Worm (Caenorhabditis elegans): ENCODE measurements around the gene F59E12.9.

DNA sequence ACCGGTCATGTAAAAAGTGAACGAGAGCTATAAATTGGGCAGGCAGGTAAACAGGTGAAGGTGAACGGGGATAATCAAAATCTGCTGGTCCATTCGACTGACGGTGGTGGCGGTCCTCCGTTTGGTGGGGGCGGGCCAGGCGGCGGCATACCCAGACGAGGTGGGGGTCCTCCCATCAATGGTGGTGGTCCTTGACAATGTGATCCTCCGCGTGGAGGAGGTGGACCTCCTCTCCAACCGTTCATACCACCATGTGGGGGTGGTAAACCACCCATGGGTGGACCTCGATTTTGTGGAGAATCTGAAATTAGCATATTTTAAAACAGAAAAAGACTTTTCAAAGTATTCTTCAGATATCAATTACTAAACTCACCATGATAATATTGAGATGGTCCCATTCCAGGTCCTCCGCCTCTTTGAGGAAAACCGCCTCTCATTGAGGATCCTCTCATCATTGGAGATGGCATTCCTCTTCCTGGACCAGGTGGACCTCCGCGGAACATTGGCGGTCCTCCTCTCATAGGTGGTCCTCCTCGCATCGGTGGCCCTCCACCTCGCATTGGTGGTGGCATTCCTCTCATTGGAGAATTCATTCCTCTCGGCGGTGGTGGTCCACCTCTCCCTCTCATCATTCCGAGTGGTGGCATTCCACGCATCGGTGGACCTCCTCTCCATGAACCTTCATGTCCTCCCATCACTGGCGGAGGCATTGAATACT is 6.3 kb downstream of the F59E12.9 start:
- TF ChIP-seq ztf-11 (tag; optimal IDR thresholded peaks at IDR 0.05) (no peak), lin-39 (tag; optimal IDR thresholded peaks at IDR 0.05) (no peak), nhr-11 (tag; optimal IDR thresholded peaks at IDR 0.05) (no peak), mdl-1 (tag; optimal IDR thresholded peaks at IDR 0.05) (no peak), Y55F3AM.14 (GFP tag; optimal IDR thresholded peaks at IDR 0.05) (no peak), unc-39 (tag; optimal IDR thresholded peaks at IDR 0.05) (no peak), lsy-2 (tag; optimal IDR thresholded peaks at IDR 0.05) (no peak)
